Worm (Caenorhabditis elegans) whole organism, early embryonic: ENCODE results near the gene enu-3.2.

Experiments
- ceh-36 ChIP-seq: sonication (generic microtip); optimal IDR thresholded peaks from 2 replicates; lab custom pipeline; 2016; ENCODE audit warnings: missing genetic modification characterization, inconsistent platforms, missing compliant biosample characterization
- pes-1 ChIP-seq: fragments of 200-800 bp; sonication (Bioruptor generic); IDR thresholded peaks from 2 replicates; pipeline ENCODE4 v1.3.6; 2022; ENCODE audit warnings: missing genetic modification reagents, missing genetic modification characterization, missing compliant biosample characterization
- tbx-37 ChIP-seq: fragments of 200-800 bp; sonication (Bioruptor generic); conservative IDR thresholded peaks from 2 replicates; pipeline ENCODE4 v1.3.6; 2022; ENCODE audit warnings: missing genetic modification reagents, missing genetic modification characterization, missing compliant biosample characterization
- tra-4 ChIP-seq: sonication (generic microtip); optimal IDR thresholded peaks from 2 replicates; lab custom pipeline; 2017; ENCODE audit warnings: missing genetic modification characterization, missing compliant biosample characterization

DNA sequence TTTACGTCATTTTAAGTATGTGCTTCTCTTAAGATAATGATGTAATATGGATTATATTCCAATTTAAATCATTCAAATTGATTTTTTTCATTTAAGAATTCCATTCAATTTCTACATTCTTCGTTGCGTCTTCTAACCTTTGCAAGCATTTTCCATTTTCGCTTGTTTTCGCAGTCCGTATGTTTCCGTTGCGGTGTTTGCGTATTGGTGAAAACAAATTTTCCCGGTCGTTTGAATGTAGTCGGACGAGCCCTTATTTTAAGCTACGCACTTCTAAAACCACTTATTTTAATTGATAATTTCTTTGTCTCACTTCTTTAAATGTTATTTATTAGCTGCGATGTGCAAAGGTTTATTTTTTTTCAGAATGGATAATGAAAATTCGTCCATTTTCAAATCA is 679 bp upstream of the enu-3.2 start, which contains the start of gene mel-28:
- TF ChIP-seq pes-1 (GFP tag; lab: Robert Waterston, UW) (no peak), tbx-37 (no peak), tra-4 (no peak), ceh-36 (tag; lab: Kevin White, UChicago) (no peak)
